Fruit fly (Drosophila melanogaster) whole organism, embryonic: Measurements from ENCODE around the gene Aps.

ENCODE experiments used
- Aef1 ChIP-seq: fragments of 200-800 bp; sonication (Bioruptor generic); IDR thresholded peaks from 3 replicates; pipeline ENCODE4 v1.3.6; 2022; ENCODE audit warnings: missing biosample characterization, missing genetic modification characterization
- BEAF-32 ChIP-seq: fragments of 200-800 bp; sonication (Bioruptor generic); optimal IDR thresholded peaks from 3 replicates; lab custom pipeline; 2017; ENCODE audit warnings: missing biosample characterization, missing genetic modification characterization, mild to moderate bottlenecking, moderate library complexity, missing genetic modification reagents
- Bgb ChIP-seq: fragments of 200-800 bp; sonication (Bioruptor generic); IDR thresholded peaks from 2 replicates; pipeline ENCODE4 v1.3.6; 2022; ENCODE audit warnings: missing biosample characterization, missing genetic modification characterization; ENCODE audit not compliant: partially characterized antibody
- CG10267 ChIP-seq: fragments of 200-800 bp; sonication (Bioruptor generic); optimal IDR thresholded peaks from 2 replicates; lab custom pipeline; 2018; ENCODE audit warnings: missing biosample characterization, mild to moderate bottlenecking, missing genetic modification characterization, moderate library complexity
- CG11247 ChIP-seq: fragments of 200-800 bp; sonication (Bioruptor generic); IDR thresholded peaks from 2 replicates; pipeline ENCODE4 v1.3.6; 2022; ENCODE audit warnings: missing biosample characterization, missing genetic modification characterization
- CG12769 ChIP-seq: fragments of 200-800 bp; sonication (Bioruptor generic); optimal IDR thresholded peaks from 2 replicates; lab custom pipeline; 2019; ENCODE audit warnings: missing biosample characterization, mild to moderate bottlenecking, missing genetic modification characterization, moderate library complexity
- CG13287 ChIP-seq: fragments of 200-800 bp; sonication (Bioruptor generic); IDR thresholded peaks from 2 replicates; pipeline ENCODE4 v1.3.6; 2022; ENCODE audit warnings: missing biosample characterization, missing genetic modification characterization; ENCODE audit not compliant: partially characterized antibody
- CG14710 ChIP-seq: fragments of 200-800 bp; sonication (Bioruptor generic); optimal IDR thresholded peaks from 3 replicates; lab custom pipeline; 2019; ENCODE audit warnings: missing biosample characterization, mild to moderate bottlenecking, missing genetic modification characterization, moderate library complexity
- CG15479 ChIP-seq: fragments of 200-800 bp; sonication (Bioruptor generic); optimal IDR thresholded peaks from 3 replicates; lab custom pipeline; 2019; ENCODE audit warnings: missing biosample characterization, mild to moderate bottlenecking, missing genetic modification characterization, moderate library complexity
- CG1647 ChIP-seq: fragments of 200-800 bp; sonication (Bioruptor generic); optimal IDR thresholded peaks from 3 replicates; lab custom pipeline; 2016; ENCODE audit warnings: missing biosample characterization, missing genetic modification characterization
- CG16815 ChIP-seq: fragments of 200-800 bp; sonication (Bioruptor generic); optimal IDR thresholded peaks from 3 replicates; lab custom pipeline; 2017; ENCODE audit warnings: missing biosample characterization, mild to moderate bottlenecking, missing genetic modification characterization
- CG34224 ChIP-seq: fragments of 200-800 bp; sonication (Bioruptor generic); IDR thresholded peaks from 3 replicates; pipeline ENCODE4 v1.3.6; 2022; ENCODE audit warnings: missing biosample characterization, missing genetic modification characterization; ENCODE audit not compliant: partially characterized antibody
- CG4617 ChIP-seq: fragments of 200-800 bp; sonication (Bioruptor generic); optimal IDR thresholded peaks from 3 replicates; lab custom pipeline; 2016; ENCODE audit warnings: missing biosample characterization, missing genetic modification characterization, borderline replicate concordance
- CG7928 ChIP-seq: fragments of 200-800 bp; sonication (Bioruptor generic); optimal IDR thresholded peaks from 2 replicates; lab custom pipeline; 2017; ENCODE audit warnings: missing biosample characterization, mild to moderate bottlenecking, missing genetic modification characterization
- CG7987 ChIP-seq: fragments of 200-800 bp; sonication (Bioruptor generic); optimal IDR thresholded peaks from 2 replicates; lab custom pipeline; 2018; ENCODE audit warnings: missing biosample characterization, mild to moderate bottlenecking, missing genetic modification characterization, moderate library complexity
- CG8290 ChIP-seq, 3 experiments: fragments of 200-800 bp; sonication (Bioruptor generic); optimal IDR thresholded peaks; 2 replicates each; lab custom pipeline; 2016 to 2019; ENCODE audit warnings: missing biosample characterization in 3 of 3, missing genetic modification characterization in 3 of 3, mild to moderate bottlenecking in 2 of 3, moderate library complexity in 1 of 3
- Dp ChIP-seq: fragments of 200-800 bp; sonication (Bioruptor generic); optimal IDR thresholded peaks from 2 replicates; lab custom pipeline; 2018; ENCODE audit warnings: missing biosample characterization, mild to moderate bottlenecking, missing genetic modification characterization, moderate library complexity
- Dref ChIP-seq: fragments of 200-800 bp; sonication (Bioruptor generic); IDR thresholded peaks from 2 replicates; pipeline ENCODE4 v1.3.6; 2022; ENCODE audit warnings: missing biosample characterization, missing genetic modification characterization
- E2f1 ChIP-seq: fragments of 200-800 bp; sonication (Bioruptor generic); IDR thresholded peaks from 2 replicates; pipeline ENCODE4 v1.3.6; 2022; ENCODE audit warnings: missing biosample characterization, missing genetic modification characterization
- Fer1 ChIP-seq: fragments of 200-800 bp; sonication (Bioruptor generic); optimal IDR thresholded peaks from 2 replicates; lab custom pipeline; 2017; ENCODE audit warnings: missing biosample characterization, mild to moderate bottlenecking, missing genetic modification characterization
- HmgD ChIP-seq: fragments of 200-800 bp; sonication (Bioruptor generic); optimal IDR thresholded peaks from 3 replicates; lab custom pipeline; 2016; ENCODE audit warnings: missing biosample characterization, missing genetic modification characterization
- Hr78 ChIP-seq, 2 experiments: fragments of 200-800 bp in 1 of 2; fragments of >200 bp in 1 of 2; sonication (Bioruptor generic) in 1 of 2; optimal IDR thresholded peaks; 2 replicates each; lab custom pipeline; 2017 to 2019; ENCODE audit warnings: missing biosample characterization in 2 of 2, missing genetic modification characterization in 2 of 2, mild to moderate bottlenecking in 1 of 2, moderate library complexity in 1 of 2
- Jarid2 ChIP-seq: fragments of 200-800 bp; sonication (Bioruptor generic); optimal IDR thresholded peaks from 3 replicates; lab custom pipeline; 2017; ENCODE audit warnings: mild to moderate bottlenecking, missing biosample characterization, missing genetic modification reagents, missing genetic modification characterization
- NC2β ChIP-seq: fragments of 200-800 bp; sonication (Bioruptor generic); optimal IDR thresholded peaks from 2 replicates; lab custom pipeline; 2016; ENCODE audit warnings: missing biosample characterization, missing genetic modification characterization
- Pdp1 ChIP-seq, 2 experiments: fragments of 200-800 bp; sonication (Bioruptor generic); optimal IDR thresholded peaks; 3 replicates each; lab custom pipeline; 2016; ENCODE audit warnings: missing biosample characterization in 2 of 2, missing genetic modification characterization in 2 of 2, mild to moderate bottlenecking in 1 of 2, moderate library complexity in 1 of 2
- Ravus ChIP-seq: fragments of 200-800 bp; sonication (Bioruptor generic); IDR thresholded peaks from 2 replicates; pipeline ENCODE4 v1.3.6; 2022; ENCODE audit warnings: missing biosample characterization, missing genetic modification characterization
- Scr ChIP-seq: fragments of 200-800 bp; sonication (Bioruptor generic); IDR thresholded peaks from 2 replicates; pipeline ENCODE4 v1.3.6; 2022; ENCODE audit warnings: missing biosample characterization, missing genetic modification characterization; ENCODE audit not compliant: partially characterized antibody
- ac ChIP-seq: fragments of 200-800 bp; sonication (Bioruptor generic); optimal IDR thresholded peaks from 3 replicates; lab custom pipeline; 2017; ENCODE audit warnings: missing biosample characterization, mild to moderate bottlenecking, missing genetic modification characterization
- amos ChIP-seq: fragments of 200-800 bp; sonication (Bioruptor generic); IDR thresholded peaks from 2 replicates; pipeline ENCODE4 v1.3.6; 2022; ENCODE audit warnings: missing biosample characterization, missing genetic modification characterization; ENCODE audit not compliant: partially characterized antibody
- ato ChIP-seq: fragments of 200-800 bp; sonication (Bioruptor generic); IDR thresholded peaks from 2 replicates; pipeline ENCODE4 v1.3.6; 2022; ENCODE audit warnings: missing biosample characterization, missing genetic modification characterization; ENCODE audit not compliant: partially characterized antibody
- az2 ChIP-seq: fragments of 200-800 bp; sonication (Bioruptor generic); optimal IDR thresholded peaks from 3 replicates; lab custom pipeline; 2016; ENCODE audit warnings: missing biosample characterization, missing genetic modification characterization
- bowl ChIP-seq: fragments of 200-800 bp; sonication (Bioruptor generic); IDR thresholded peaks from 2 replicates; pipeline ENCODE4 v1.3.6; 2022; ENCODE audit warnings: missing biosample characterization, missing genetic modification characterization
- dati ChIP-seq: fragments of 200-800 bp; sonication (Bioruptor generic); IDR thresholded peaks from 2 replicates; pipeline ENCODE4 v1.3.6; 2022; ENCODE audit warnings: missing biosample characterization, missing genetic modification characterization
- ewg ChIP-seq: fragments of 200-800 bp; sonication (Bioruptor generic); optimal IDR thresholded peaks from 3 replicates; lab custom pipeline; 2017; ENCODE audit warnings: mild to moderate bottlenecking, missing biosample characterization, missing genetic modification reagents, missing genetic modification characterization
- fd102C ChIP-seq: fragments of 200-800 bp; sonication (Bioruptor generic); optimal IDR thresholded peaks from 2 replicates; lab custom pipeline; 2018; ENCODE audit warnings: missing biosample characterization, mild to moderate bottlenecking, missing genetic modification characterization, moderate library complexity
- ftz-f1 ChIP-seq: fragments of 200-800 bp; sonication (Bioruptor generic); optimal IDR thresholded peaks from 2 replicates; lab custom pipeline; 2016; ENCODE audit warnings: missing biosample characterization, missing genetic modification characterization
- ham ChIP-seq: fragments of 200-800 bp; sonication (Bioruptor generic); IDR thresholded peaks from 2 replicates; pipeline ENCODE4 v1.3.6; 2022; ENCODE audit warnings: missing biosample characterization, missing genetic modification characterization
- hbn ChIP-seq: fragments of 200-800 bp; sonication (Bioruptor generic); IDR thresholded peaks from 2 replicates; pipeline ENCODE4 v1.3.6; 2022; ENCODE audit warnings: missing biosample characterization, missing genetic modification characterization; ENCODE audit not compliant: partially characterized antibody
- ro ChIP-seq: fragments of 200-800 bp; sonication (Bioruptor generic); IDR thresholded peaks from 2 replicates; pipeline ENCODE4 v1.3.6; 2022; ENCODE audit warnings: missing biosample characterization, missing genetic modification characterization
- sens-2 ChIP-seq: fragments of 200-800 bp; sonication (Bioruptor generic); IDR thresholded peaks from 2 replicates; pipeline ENCODE4 v1.3.6; 2022; ENCODE audit warnings: missing biosample characterization, missing genetic modification characterization
- seq ChIP-seq: fragments of 200-800 bp; sonication (Bioruptor generic); IDR thresholded peaks from 2 replicates; pipeline ENCODE4 v1.3.6; 2022; ENCODE audit warnings: missing biosample characterization, missing genetic modification characterization
- sna ChIP-seq: fragments of 200-800 bp; sonication (Bioruptor generic); IDR thresholded peaks from 2 replicates; pipeline ENCODE4 v1.3.6; 2022; ENCODE audit warnings: missing biosample characterization, missing genetic modification characterization; ENCODE audit not compliant: partially characterized antibody
- stwl ChIP-seq: fragments of 200-800 bp; sonication (Bioruptor generic); optimal IDR thresholded peaks from 3 replicates; lab custom pipeline; 2018; ENCODE audit warnings: missing biosample characterization, mild to moderate bottlenecking, missing genetic modification characterization, moderate library complexity
- tna ChIP-seq: fragments of 200-800 bp; sonication (Bioruptor generic); IDR thresholded peaks from 2 replicates; pipeline ENCODE4 v1.3.6; 2022; ENCODE audit warnings: missing biosample characterization, missing genetic modification characterization; ENCODE audit not compliant: partially characterized antibody
- trem ChIP-seq: fragments of 200-800 bp; optimal IDR thresholded peaks from 3 replicates; lab custom pipeline; 2019; ENCODE audit warnings: missing biosample characterization, mild to moderate bottlenecking, missing genetic modification characterization, moderate library complexity
- vnd ChIP-seq: fragments of 200-800 bp; sonication (Bioruptor generic); IDR thresholded peaks from 3 replicates; pipeline ENCODE4 v1.3.6; 2022; ENCODE audit warnings: missing biosample characterization, missing genetic modification characterization; ENCODE audit not compliant: partially characterized antibody

Gene Aps

dm6 chr3L:10878842-10879241, 20.1 kb downstream of the Aps start, which contains the start of the genes CG6418 and Blos4 (continued):
- TF ChIP-seq CG15479 (GFP tag; lab: Kevin White, UChicago) (no peak), fd102C (GFP tag; lab: Kevin White, UChicago) (no peak), CG14710 (tag; lab: Kevin White, UChicago) (peak; percentile 100), Fer1 (GFP tag; lab: Kevin White, UChicago) (no peak), CG13287 (GFP tag; lab: Robert Waterston, UW) (peak; percentile 62), sna (GFP tag; lab: Robert Waterston, UW) (no peak), ftz-f1 (GFP tag; lab: Kevin White, UChicago) (no peak), BEAF-32 (GFP tag; lab: Kevin White, UChicago) (peak; percentile 17), ato (GFP tag; lab: Robert Waterston, UW) (peak; percentile 54; the same call in 1 of the 2 replicates), ac (no peak), CG7987 (no peak), CG7928 (no peak), bowl (no peak), ham (GFP tag; lab: Robert Waterston, UW) (no peak), trem (tag; lab: Kevin White, UChicago) (peak; percentile 43), ewg (no peak), sens-2 (GFP tag; lab: Robert Waterston, UW) (no peak), E2f1 (no peak), CG11247 (GFP tag; lab: Robert Waterston, UW) (no peak), CG4617 (peak; percentile 95), HmgD (GFP tag; lab: Kevin White, UChicago) (peak; percentile 4), NC2β (GFP tag; lab: Kevin White, UChicago) (no peak), CG10267 (tag; lab: Kevin White, UChicago) (peak; percentile 3), Hr78 (GFP tag; optimal IDR thresholded peaks at IDR 0.05; lab: Kevin White, UChicago) (no peak)

- TF ChIP-seq CG13287 (GFP tag; lab: Robert Waterston, UW), result peak; percentile 46; the same call in 1 of the 2 replicates
- peak; percentile 24; the same call in 1 of the 2 replicates for TF ChIP-seq ato (GFP tag; lab: Robert Waterston, UW)
- peak; percentile 27; the same call in 1 of the 2 replicates for TF ChIP-seq Dref (GFP tag; lab: Robert Waterston, UW)
- peak; percentile 21; the same call in 1 of the 2 replicates for TF ChIP-seq hbn (GFP tag; lab: Robert Waterston, UW)
- TF ChIP-seq seq (GFP tag; lab: Robert Waterston, UW), result no peak
- TF ChIP-seq CG34224 (GFP tag; lab: Robert Waterston, UW), result peak; percentile 58; the same call in 2 of the 3 replicates
- TF ChIP-seq Jarid2, result no peak
- TF ChIP-seq vnd (GFP tag; lab: Robert Waterston, UW), result peak; percentile 36; the same call in 2 of the 3 replicates
- 0 out of 2 replicates have a peak, but pooled peaks have one; percentile 13 for TF ChIP-seq Scr (GFP tag; lab: Robert Waterston, UW)
- TF ChIP-seq amos, result peak; percentile 33; the same call in 1 of the 2 replicates
- TF ChIP-seq Pdp1 (GFP tag; optimal IDR thresholded peaks at IDR 0.05; lab: Kevin White, UChicago), result peak in 1 of 2 experiments; percentile 19
- TF ChIP-seq Bgb (GFP tag; lab: Robert Waterston, UW), result 0 out of 2 replicates have a peak, but pooled peaks have one; percentile 22
- TF ChIP-seq tna (GFP tag; lab: Robert Waterston, UW), result peak; percentile 96
- no peak for TF ChIP-seq CG7928
- TF ChIP-seq stwl (tag; lab: Kevin White, UChicago), result peak; percentile 10
- no peak for TF ChIP-seq Ravus (GFP tag; lab: Robert Waterston, UW)
- TF ChIP-seq CG8290 (GFP tag; optimal IDR thresholded peaks at IDR 0.05; lab: Kevin White, UChicago), result no peak
- TF ChIP-seq CG8290 (tag; optimal IDR thresholded peaks at IDR 0.05; lab: Kevin White, UChicago), result no peak
- TF ChIP-seq CG12769 (tag; lab: Kevin White, UChicago), result no peak
- TF ChIP-seq CG16815 (GFP tag; lab: Kevin White, UChicago), result no peak
- peak; percentile 34 for TF ChIP-seq Dp
- no peak for TF ChIP-seq CG1647 (GFP tag; lab: Kevin White, UChicago)
- TF ChIP-seq ro (GFP tag; lab: Robert Waterston, UW), result no peak
- peak; percentile 27 for TF ChIP-seq BEAF-32 (GFP tag; lab: Kevin White, UChicago)
- TF ChIP-seq Aef1 (GFP tag; lab: Robert Waterston, UW), result no peak
- TF ChIP-seq sna (GFP tag; lab: Robert Waterston, UW), result peak; percentile 44; the same call in 1 of the 2 replicates
- no peak for TF ChIP-seq az2
- no peak for TF ChIP-seq dati (GFP tag; lab: Robert Waterston, UW)
Observed at dm6 chr3L:10876036-10876435, 22.9 kb downstream of the Aps start.
